Worm (Caenorhabditis elegans) whole organism, young adult: Measurements from ENCODE around the gene srbc-13.

ENCODE experiments used
- F10E7.11 ChIP-seq: sonication (generic microtip); optimal IDR thresholded peaks from 2 replicates; lab custom pipeline; 2017; ENCODE audit warnings: mild to moderate bottlenecking, missing genetic modification characterization, moderate library complexity, missing compliant biosample characterization
- F22D6.2 ChIP-seq: sonication (generic microtip); optimal IDR thresholded peaks from 2 replicates; lab custom pipeline; 2016; ENCODE audit warnings: mild to moderate bottlenecking, missing genetic modification characterization, missing compliant biosample characterization
- F39B2.1 ChIP-seq: fragments of 200-800 bp; sonication (Bioruptor generic); IDR thresholded peaks from 2 replicates; pipeline ENCODE4 v1.3.6; 2022; ENCODE audit warnings: missing genetic modification reagents, missing genetic modification characterization, missing compliant biosample characterization
- F52B5.7 ChIP-seq: sonication (generic microtip); optimal IDR thresholded peaks from 2 replicates; lab custom pipeline; 2016; ENCODE audit warnings: mild to moderate bottlenecking, missing genetic modification characterization, missing compliant biosample characterization
- F55B11.4 ChIP-seq: sonication (generic microtip); optimal IDR thresholded peaks from 2 replicates; lab custom pipeline; 2016; ENCODE audit warnings: missing compliant biosample characterization, missing genetic modification characterization, borderline replicate concordance; ENCODE audit not compliant: insufficient read depth
- K12H6.12 ChIP-seq: fragments of 200-800 bp; sonication (Bioruptor generic); optimal IDR thresholded peaks from 2 replicates; lab custom pipeline; 2018; ENCODE audit warnings: mild to moderate bottlenecking, missing genetic modification characterization, missing compliant biosample characterization
- T07F8.4 ChIP-seq: sonication (generic microtip); optimal IDR thresholded peaks from 2 replicates; lab custom pipeline; 2016; ENCODE audit warnings: mild to moderate bottlenecking, missing genetic modification characterization, moderate library complexity, missing compliant biosample characterization
- Y53F4B.3 ChIP-seq: fragments of 200-800 bp; sonication (Bioruptor generic); IDR thresholded peaks from 2 replicates; pipeline ENCODE4 v1.3.6; 2022; ENCODE audit warnings: missing genetic modification reagents, missing genetic modification characterization, missing compliant biosample characterization
- Y79H2A.3 ChIP-seq: fragments of 200-800 bp; sonication (Bioruptor generic); conservative IDR thresholded peaks from 2 replicates; pipeline ENCODE4 v1.3.6; 2022; ENCODE audit warnings: missing genetic modification reagents, missing genetic modification characterization, missing compliant biosample characterization
- Y95B8A.8 ChIP-seq: fragments of 200-800 bp; sonication (Bioruptor generic); IDR thresholded peaks from 2 replicates; pipeline ENCODE4 v1.3.6; 2022; ENCODE audit warnings: missing genetic modification reagents, missing genetic modification characterization, missing compliant biosample characterization
- akir-1 ChIP-seq: fragments of 200-800 bp; sonication (Bioruptor generic); optimal IDR thresholded peaks from 2 replicates; lab custom pipeline; 2018; ENCODE audit warnings: mild to moderate bottlenecking, missing genetic modification characterization, moderate library complexity, missing compliant biosample characterization
- aptf-3 ChIP-seq: fragments of 200-800 bp; sonication (Bioruptor generic); IDR thresholded peaks from 2 replicates; pipeline ENCODE4 v1.3.6; 2022; ENCODE audit warnings: missing genetic modification characterization, missing compliant biosample characterization
- atf-7 ChIP-seq: sonication (generic microtip); optimal IDR thresholded peaks from 2 replicates; lab custom pipeline; 2017; ENCODE audit warnings: mild to moderate bottlenecking, missing genetic modification characterization, missing compliant biosample characterization
- cebp-2 ChIP-seq: fragments of 200-800 bp; sonication (Bioruptor generic); IDR thresholded peaks from 2 replicates; pipeline ENCODE4 v1.3.6; 2022; ENCODE audit warnings: missing genetic modification characterization, missing compliant biosample characterization
- ceh-100 ChIP-seq: fragments of 200-800 bp; sonication (Bioruptor generic); IDR thresholded peaks from 2 replicates; pipeline ENCODE4 v1.3.6; 2022; ENCODE audit warnings: missing genetic modification reagents, missing genetic modification characterization, missing compliant biosample characterization
- dox-1 ChIP-seq: fragments of 200-800 bp; sonication (Bioruptor generic); IDR thresholded peaks from 2 replicates; pipeline ENCODE4 v1.3.6; 2022; ENCODE audit warnings: missing genetic modification reagents, missing genetic modification characterization, missing compliant biosample characterization
- dpl-1 ChIP-seq: fragments of 150-350 bp; optimal IDR thresholded peaks from 2 replicates; lab custom pipeline; 2014; ENCODE audit warnings: missing biosample characterization, missing genetic modification reagents, missing genetic modification characterization
- egl-44 ChIP-seq: fragments of 200-800 bp; sonication (Bioruptor generic); IDR thresholded peaks from 2 replicates; pipeline ENCODE4 v1.3.6; 2022; ENCODE audit warnings: missing genetic modification reagents, missing genetic modification characterization, missing compliant biosample characterization
- hlh-26 ChIP-seq: fragments of 200-800 bp; sonication (Bioruptor generic); conservative IDR thresholded peaks from 2 replicates; pipeline ENCODE4 v1.3.6; 2022; ENCODE audit warnings: missing genetic modification reagents, missing genetic modification characterization, missing compliant biosample characterization
- let-526 ChIP-seq: fragments of 200-800 bp; sonication (Bioruptor generic); IDR thresholded peaks from 2 replicates; pipeline ENCODE4 v1.3.6; 2022; ENCODE audit warnings: missing genetic modification reagents, missing genetic modification characterization, missing compliant biosample characterization
- lin-54 ChIP-seq: fragments of 200-800 bp; sonication (Bioruptor generic); optimal IDR thresholded peaks from 2 replicates; lab custom pipeline; 2018; ENCODE audit warnings: mild to moderate bottlenecking, missing genetic modification characterization, missing compliant biosample characterization
- lir-1 ChIP-seq: fragments of 200-800 bp; sonication (Bioruptor generic); conservative IDR thresholded peaks from 2 replicates; pipeline ENCODE4 v1.3.6; 2022; ENCODE audit warnings: missing genetic modification reagents, missing genetic modification characterization, missing compliant biosample characterization
- lsy-27 ChIP-seq: sonication (generic microtip); optimal IDR thresholded peaks from 2 replicates; lab custom pipeline; 2017; ENCODE audit warnings: missing genetic modification characterization, mild to moderate bottlenecking, missing compliant biosample characterization, antibody characterized with exemption, missing genotype, borderline replicate concordance; ENCODE audit not compliant: insufficient read depth
- madf-3 ChIP-seq: fragments of 200-800 bp; sonication (Bioruptor generic); IDR thresholded peaks from 2 replicates; pipeline ENCODE4 v1.3.6; 2022; ENCODE audit warnings: missing genetic modification reagents, missing genetic modification characterization, missing compliant biosample characterization
- mel-28 ChIP-seq: sonication (generic microtip); optimal IDR thresholded peaks from 2 replicates; lab custom pipeline; 2016; ENCODE audit warnings: borderline replicate concordance, mild to moderate bottlenecking, missing genetic modification characterization, missing compliant biosample characterization
- mxl-1 ChIP-seq: sonication (generic microtip); optimal IDR thresholded peaks from 2 replicates; lab custom pipeline; 2016; ENCODE audit warnings: missing genetic modification characterization, missing compliant biosample characterization
- nfya-1 ChIP-seq: sonication (generic microtip); optimal IDR thresholded peaks from 2 replicates; lab custom pipeline; 2017; ENCODE audit warnings: antibody characterized with exemption, missing compliant biosample characterization, missing genetic modification characterization, borderline replicate concordance; ENCODE audit not compliant: insufficient read depth
- nfyb-1 ChIP-seq: fragments of 200-800 bp; sonication (Bioruptor generic); IDR thresholded peaks from 2 replicates; pipeline ENCODE4 v1.3.6; 2022; ENCODE audit warnings: missing genetic modification reagents, missing genetic modification characterization, missing compliant biosample characterization
- rec-8 ChIP-seq, 2 experiments: sonication (generic microtip); optimal IDR thresholded peaks; 2 replicates each; lab custom pipeline; 2016; ENCODE audit warnings: mild to moderate bottlenecking in 2 of 2, missing genetic modification characterization in 2 of 2, missing genetic modification reagents in 2 of 2, missing genotype in 2 of 2, missing biosample characterization in 1 of 2, missing compliant biosample characterization in 1 of 2, moderate library complexity in 1 of 2
- repo-1 ChIP-seq: sonication (generic microtip); optimal IDR thresholded peaks from 2 replicates; lab custom pipeline; 2017; ENCODE audit warnings: mild to moderate bottlenecking, missing genetic modification characterization, missing compliant biosample characterization
- rpc-1 ChIP-seq, 2 experiments: fragments of 150-350 bp in 1 of 2; sonication (generic microtip) in 1 of 2; optimal IDR thresholded peaks; 2 replicates each; lab custom pipeline; 2014 to 2018; ENCODE audit warnings: missing biosample characterization in 1 of 2, missing genetic modification characterization in 1 of 2, missing genetic modification reagents in 1 of 2, missing genotype in 1 of 2
- snpc-4 ChIP-seq, 5 experiments: fragments of 150-350 bp in 1 of 5; sonication (generic microtip) in 4 of 5; optimal IDR thresholded peaks; 2 replicates each; lab custom pipeline; 2014 to 2018; ENCODE audit warnings: missing genetic modification characterization in 5 of 5, missing biosample characterization in 3 of 5, antibody characterized with exemption in 2 of 5, mild to moderate bottlenecking in 2 of 5, missing compliant biosample characterization in 2 of 5, missing genotype in 2 of 5, moderate library complexity in 2 of 5, missing genetic modification reagents in 1 of 5
- tbx-9 ChIP-seq: sonication (generic microtip); optimal IDR thresholded peaks from 2 replicates; lab custom pipeline; 2016; ENCODE audit warnings: borderline replicate concordance, missing genetic modification characterization, inconsistent platforms, missing compliant biosample characterization
- zim-3 ChIP-seq: sonication (generic microtip); optimal IDR thresholded peaks from 2 replicates; lab custom pipeline; 2017; ENCODE audit warnings: mild to moderate bottlenecking, missing genetic modification characterization, moderate library complexity, missing compliant biosample characterization
- ztf-26 ChIP-seq: sonication (generic microtip); optimal IDR thresholded peaks from 2 replicates; lab custom pipeline; 2017; ENCODE audit warnings: missing genetic modification characterization, missing compliant biosample characterization
- ztf-28 ChIP-seq: fragments of 200-800 bp; sonication (Bioruptor generic); IDR thresholded peaks from 2 replicates; pipeline ENCODE4 v1.3.6; 2022; ENCODE audit warnings: missing genetic modification reagents, missing genetic modification characterization, missing compliant biosample characterization
- ztf-3 ChIP-seq: fragments of 200-800 bp; sonication (Bioruptor generic); optimal IDR thresholded peaks from 2 replicates; lab custom pipeline; 2018; ENCODE audit warnings: mild to moderate bottlenecking, missing genetic modification characterization, missing compliant biosample characterization
- ztf-6 ChIP-seq: fragments of 200-800 bp; sonication (Bioruptor generic); IDR thresholded peaks from 2 replicates; pipeline ENCODE4 v1.3.6; 2022; ENCODE audit warnings: missing genetic modification reagents, missing genetic modification characterization, missing compliant biosample characterization

Gene srbc-13

DNA sequence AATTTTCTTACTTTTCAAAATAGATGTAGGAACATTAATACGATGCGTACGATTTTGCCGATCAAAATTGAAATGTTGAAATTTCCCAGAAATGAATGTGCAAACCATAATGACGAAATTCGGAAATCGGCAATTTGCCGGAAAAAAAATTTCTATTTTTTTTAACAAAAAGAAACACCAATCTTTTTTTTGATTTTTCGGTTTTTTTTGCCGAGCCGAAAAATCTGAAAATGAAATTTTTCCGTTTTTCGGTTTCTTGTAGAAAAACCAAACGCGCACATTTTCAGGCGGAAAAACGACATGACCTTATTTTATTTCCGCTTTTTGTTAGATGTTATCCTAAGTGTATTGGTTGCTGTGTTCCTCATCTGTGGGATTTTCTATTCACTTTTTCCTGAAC is at the start of gene srbc-13:
srbc-13 (plus strand) TSS at position 301 of the 400 bp plus-strand sequence.
- TF ChIP-seq ztf-28 (GFP tag; lab: Robert Waterston, UW) = no peak
- no peak for TF ChIP-seq ztf-6 (GFP tag; lab: Robert Waterston, UW)
- no peak for TF ChIP-seq snpc-4 (GFP tag; optimal IDR thresholded peaks at IDR 0.05; lab: Kevin White, UChicago)
- TF ChIP-seq snpc-4 (tag; optimal IDR thresholded peaks at IDR 0.05; lab: Kevin White, UChicago) = no peak
- no peak for TF ChIP-seq rpc-1 (optimal IDR thresholded peaks at IDR 0.05; lab: Kevin White, UChicago)
- TF ChIP-seq rpc-1 (tag; optimal IDR thresholded peaks at IDR 0.05; lab: Kevin White, UChicago) = no peak
- TF ChIP-seq lir-1 = no peak
- TF ChIP-seq cebp-2 = no peak
- no peak for TF ChIP-seq mxl-1 (tag; lab: Kevin White, UChicago)
- no peak for TF ChIP-seq let-526 (GFP tag; lab: Robert Waterston, UW)
- no peak for TF ChIP-seq Y95B8A.8 (GFP tag; lab: Robert Waterston, UW)
- TF ChIP-seq dox-1 (GFP tag; lab: Robert Waterston, UW) = no peak
- no peak for TF ChIP-seq F10E7.11 (tag; lab: Kevin White, UChicago)
- no peak for TF ChIP-seq F22D6.2 (tag; lab: Kevin White, UChicago)
- no peak for TF ChIP-seq ztf-26
- TF ChIP-seq K12H6.12 = no peak
- TF ChIP-seq egl-44 (GFP tag; lab: Robert Waterston, UW) = no peak
- TF ChIP-seq zim-3 = no peak
- TF ChIP-seq F39B2.1 (GFP tag; lab: Robert Waterston, UW) = no peak
- TF ChIP-seq akir-1 (GFP tag; lab: Kevin White, UChicago) = no peak
- TF ChIP-seq, all 124 proteins: peak for 0

DNA sequence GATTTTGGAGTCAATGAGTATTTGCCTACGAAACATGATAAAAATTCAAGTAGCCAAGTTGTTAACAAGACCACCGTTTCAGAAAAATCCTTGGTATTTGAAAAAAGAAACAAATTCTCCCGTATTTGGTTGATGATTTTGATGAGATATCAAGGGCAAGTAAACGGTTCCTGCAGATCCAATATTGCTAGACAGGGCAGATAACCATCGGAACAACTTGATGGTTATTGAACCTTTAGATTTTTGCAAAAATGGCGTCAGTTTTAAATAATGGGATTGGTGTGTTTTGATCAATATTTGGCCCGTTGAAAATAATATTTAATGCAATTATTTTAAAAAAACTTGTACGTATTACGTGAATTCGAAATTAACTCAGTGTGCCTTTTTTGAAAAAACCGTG is 47.4 kb upstream of the srbc-13 start:
- TF ChIP-seq Y79H2A.3 (GFP tag; lab: Robert Waterston, UW) (no peak), cebp-2 (no peak), dpl-1 (GFP tag; lab: Kevin White, UChicago) (no peak), F55B11.4 (no peak), aptf-3 (GFP tag; lab: Robert Waterston, UW) (no peak), F52B5.7 (tag; lab: Kevin White, UChicago) (no peak), nfyb-1 (GFP tag; lab: Robert Waterston, UW) (no peak), T07F8.4 (tag; lab: Kevin White, UChicago) (no peak), rpc-1 (optimal IDR thresholded peaks at IDR 0.05; lab: Kevin White, UChicago) (no peak), rpc-1 (tag; optimal IDR thresholded peaks at IDR 0.05; lab: Kevin White, UChicago) (no peak), lin-54 (GFP tag; lab: Kevin White, UChicago) (no peak), atf-7 (tag; lab: Kevin White, UChicago) (no peak), repo-1 (tag; lab: Kevin White, UChicago) (no peak), lsy-27 (tag; lab: Kevin White, UChicago) (no peak), nfya-1 (tag; lab: Kevin White, UChicago) (no peak), egl-44 (GFP tag; lab: Robert Waterston, UW) (no peak), hlh-26 (GFP tag; lab: Robert Waterston, UW) (no peak), mel-28 (tag; lab: Kevin White, UChicago) (no peak), ceh-100 (GFP tag; lab: Robert Waterston, UW) (no peak), madf-3 (GFP tag; lab: Robert Waterston, UW) (no peak), ztf-28 (GFP tag; lab: Robert Waterston, UW) (no peak)

DNA sequence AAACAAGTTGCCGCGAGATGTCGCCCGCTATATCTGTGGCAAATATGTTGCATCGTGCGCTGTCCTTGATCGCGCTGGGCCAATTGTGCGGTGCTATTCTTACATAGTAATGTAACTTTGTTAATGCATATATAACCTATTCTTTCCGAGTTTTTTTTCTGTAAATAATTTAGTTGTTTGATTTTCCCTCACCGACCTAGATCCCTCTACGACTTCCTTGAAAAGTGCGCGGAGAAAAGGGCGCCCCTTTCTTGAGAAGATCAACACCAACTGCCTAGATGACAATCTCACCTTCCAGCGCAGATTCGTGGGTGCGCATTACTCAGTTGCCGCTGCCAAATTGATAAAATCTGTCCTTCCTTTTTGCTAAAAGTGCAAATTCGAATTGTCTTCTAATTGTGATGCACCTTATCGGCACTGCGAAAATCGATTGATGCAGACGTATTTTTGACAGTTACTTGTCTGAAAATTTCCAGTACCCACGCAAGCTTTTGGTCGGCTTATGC is 46.0 kb upstream of the srbc-13 start:
- TF ChIP-seq rec-8 (tag; optimal IDR thresholded peaks at IDR 0.05; lab: Kevin White, UChicago) = no peak
- TF ChIP-seq tbx-9 (tag; lab: Kevin White, UChicago) = no peak
- no peak for TF ChIP-seq lir-1
- no peak for TF ChIP-seq cebp-2
- no peak for TF ChIP-seq ztf-3 (GFP tag; lab: Kevin White, UChicago)
- TF ChIP-seq lin-54 (GFP tag; lab: Kevin White, UChicago) = no peak
- no peak for TF ChIP-seq dpl-1 (GFP tag; lab: Kevin White, UChicago)
- no peak for TF ChIP-seq F39B2.1 (GFP tag; lab: Robert Waterston, UW)
- no peak for TF ChIP-seq let-526 (GFP tag; lab: Robert Waterston, UW)
- no peak for TF ChIP-seq repo-1 (tag; lab: Kevin White, UChicago)
- TF ChIP-seq nfyb-1 (GFP tag; lab: Robert Waterston, UW) = no peak
- TF ChIP-seq Y53F4B.3 (GFP tag; lab: Robert Waterston, UW) = no peak
- TF ChIP-seq, all 124 proteins: peak for 0
